Fruit fly (Drosophila melanogaster): ENCODE measurements around the gene PIG-C.

Gene PIG-C

dm6 chr3L:3335688-3336087 lies 16.7 kb upstream of the PIG-C start, which contains the start of gene Drsl1:
Gene Drsl1 (minus strand): TSS chr3L:3335788.
- TF ChIP-seq CG9948 (tag; optimal IDR thresholded peaks at IDR 0.05) (no peak), fd96Ca (GFP tag; IDR thresholded peaks at IDR 0.05) (no peak), CG10348 (GFP tag; IDR thresholded peaks at IDR 0.05) (no peak), CG4496 (GFP tag; IDR thresholded peaks at IDR 0.05) (no peak), Pif1A (GFP tag; optimal IDR thresholded peaks at IDR 0.05) (no peak), CG8159 (tag; optimal IDR thresholded peaks at IDR 0.05) (no peak), EcR (GFP tag; optimal IDR thresholded peaks at IDR 0.05) (no peak), CG32121 (GFP tag; IDR thresholded peaks at IDR 0.05) (no peak), D1 (tag; optimal IDR thresholded peaks at IDR 0.05) (no peak), CG34367 (tag; optimal IDR thresholded peaks at IDR 0.05) (no peak), CG15710 (tag; optimal IDR thresholded peaks at IDR 0.05) (no peak), gl (tag; optimal IDR thresholded peaks at IDR 0.05) (no peak), CG17806 (tag; optimal IDR thresholded peaks at IDR 0.05) (no peak), CG12605 (GFP tag; IDR thresholded peaks at IDR 0.05) (no peak), CG8301 (tag; optimal IDR thresholded peaks at IDR 0.05) (no peak), Pif1B (GFP tag; optimal IDR thresholded peaks at IDR 0.05) (no peak)

dm6 chr3L:3334784-3335183 lies 15.8 kb upstream of the PIG-C start, which contains the start of gene CG14969:
Gene CG14969 (minus strand): TSS chr3L:3334978.
- TF ChIP-seq gl (tag; optimal IDR thresholded peaks at IDR 0.05) = no peak
- TF ChIP-seq CG34367 (tag; optimal IDR thresholded peaks at IDR 0.05) = no peak
- no peak for TF ChIP-seq Snoo (tag; optimal IDR thresholded peaks at IDR 0.05)
- no peak for TF ChIP-seq CG12605 (GFP tag; IDR thresholded peaks at IDR 0.05)
- no peak for TF ChIP-seq CG9948 (tag; optimal IDR thresholded peaks at IDR 0.05)
- TF ChIP-seq rn (GFP tag; IDR thresholded peaks at IDR 0.05) = no peak
- TF ChIP-seq CG14655 (GFP tag; optimal IDR thresholded peaks at IDR 0.05) = no peak
- TF ChIP-seq CG4496 (GFP tag; IDR thresholded peaks at IDR 0.05) = no peak
- no peak for TF ChIP-seq CG8301 (tag; optimal IDR thresholded peaks at IDR 0.05)
- TF ChIP-seq CG13204 (GFP tag; optimal IDR thresholded peaks at IDR 0.05) = no peak
- TF ChIP-seq fd96Ca (GFP tag; IDR thresholded peaks at IDR 0.05) = no peak
- TF ChIP-seq CG32121 (GFP tag; IDR thresholded peaks at IDR 0.05) = no peak
- TF ChIP-seq Ets98B (GFP tag; IDR thresholded peaks at IDR 0.05) = no peak
- no peak for TF ChIP-seq EcR (GFP tag; optimal IDR thresholded peaks at IDR 0.05)
- TF ChIP-seq CG10348 (GFP tag; IDR thresholded peaks at IDR 0.05) = no peak

dm6 chr3L:3329763-3330162 lies 10.7 kb upstream of the PIG-C start, which contains the start of gene CG14961:
Gene CG14961 (plus strand): TSS chr3L:3330063.
- TF ChIP-seq fd96Ca (GFP tag; IDR thresholded peaks at IDR 0.05) (no peak), CG12605 (GFP tag; IDR thresholded peaks at IDR 0.05) (no peak), CG17806 (tag; optimal IDR thresholded peaks at IDR 0.05) (no peak), CG32121 (GFP tag; IDR thresholded peaks at IDR 0.05) (no peak), CG9948 (tag; optimal IDR thresholded peaks at IDR 0.05) (no peak), CG8159 (tag; optimal IDR thresholded peaks at IDR 0.05) (no peak), CG34367 (tag; optimal IDR thresholded peaks at IDR 0.05) (no peak), CG8301 (tag; optimal IDR thresholded peaks at IDR 0.05) (no peak), CG14655 (GFP tag; optimal IDR thresholded peaks at IDR 0.05) (no peak), Ets98B (GFP tag; IDR thresholded peaks at IDR 0.05) (no peak), EcR (GFP tag; optimal IDR thresholded peaks at IDR 0.05) (no peak)

- TF ChIP-seq CG8301 (tag; optimal IDR thresholded peaks at IDR 0.05) = no peak
- no peak for TF ChIP-seq Pif1B (GFP tag; optimal IDR thresholded peaks at IDR 0.05)
- no peak for TF ChIP-seq fd96Ca (GFP tag; IDR thresholded peaks at IDR 0.05)
- no peak for TF ChIP-seq gl (tag; optimal IDR thresholded peaks at IDR 0.05)
- no peak for TF ChIP-seq CG32121 (GFP tag; IDR thresholded peaks at IDR 0.05)
- TF ChIP-seq CG17806 (tag; optimal IDR thresholded peaks at IDR 0.05) = no peak
- TF ChIP-seq CG8159 (tag; optimal IDR thresholded peaks at IDR 0.05) = no peak
- TF ChIP-seq rn (GFP tag; IDR thresholded peaks at IDR 0.05) = no peak
- no peak for TF ChIP-seq Pif1A (GFP tag; optimal IDR thresholded peaks at IDR 0.05)
- no peak for TF ChIP-seq D1 (tag; optimal IDR thresholded peaks at IDR 0.05)
Measured at dm6 chr3L:3328771-3329170, 9.7 kb upstream of the PIG-C start, which contains the start of gene Strip. Gene Strip (minus strand): TSS chr3L:3328871.

dm6 chr3L:3325925-3326903 lies 7.2 kb upstream of the PIG-C start, which contains the start of gene Gtpx:
Gene Gtpx (plus strand): TSS chr3L:3326265.
- no peak for TF ChIP-seq CG8159 (tag; optimal IDR thresholded peaks at IDR 0.05)
- TF ChIP-seq Pif1B (GFP tag; optimal IDR thresholded peaks at IDR 0.05) = peak; percentile 17
- peak; percentile 48; the same call in 2 of the 3 replicates for TF ChIP-seq CG4496 (GFP tag; IDR thresholded peaks at IDR 0.05)
- TF ChIP-seq Pif1A (GFP tag; optimal IDR thresholded peaks at IDR 0.05) = peak; percentile 40
- TF ChIP-seq CG17806 (tag; optimal IDR thresholded peaks at IDR 0.05) = no peak
- peak; percentile 4 for TF ChIP-seq Snoo (tag; optimal IDR thresholded peaks at IDR 0.05)
- TF ChIP-seq CG9948 (tag; optimal IDR thresholded peaks at IDR 0.05) = no peak
- peak; percentile 40 for TF ChIP-seq CG34367 (tag; optimal IDR thresholded peaks at IDR 0.05)
- peak; percentile 67 for TF ChIP-seq gl (tag; optimal IDR thresholded peaks at IDR 0.05)
- TF ChIP-seq Ets98B (GFP tag; IDR thresholded peaks at IDR 0.05) = peak; percentile 38; the same call in 1 of the 2 replicates
- TF ChIP-seq CG32121 (GFP tag; IDR thresholded peaks at IDR 0.05) = no peak
- TF ChIP-seq D1 (tag; optimal IDR thresholded peaks at IDR 0.05) = no peak
- TF ChIP-seq CG8301 (tag; optimal IDR thresholded peaks at IDR 0.05) = peak; percentile 24

- TF ChIP-seq gl (tag; optimal IDR thresholded peaks at IDR 0.05) = no peak
- no peak for TF ChIP-seq CG8159 (tag; optimal IDR thresholded peaks at IDR 0.05)
- TF ChIP-seq CG15710 (tag; optimal IDR thresholded peaks at IDR 0.05) = no peak
- TF ChIP-seq Ets98B (GFP tag; IDR thresholded peaks at IDR 0.05) = no peak
- no peak for TF ChIP-seq Snoo (tag; optimal IDR thresholded peaks at IDR 0.05)
- no peak for TF ChIP-seq CG9948 (tag; optimal IDR thresholded peaks at IDR 0.05)
- TF ChIP-seq fd96Ca (GFP tag; IDR thresholded peaks at IDR 0.05) = no peak
- TF ChIP-seq CG32121 (GFP tag; IDR thresholded peaks at IDR 0.05) = no peak
- no peak for TF ChIP-seq rn (GFP tag; IDR thresholded peaks at IDR 0.05)
- TF ChIP-seq CG13204 (GFP tag; optimal IDR thresholded peaks at IDR 0.05) = no peak
- no peak for TF ChIP-seq D1 (tag; optimal IDR thresholded peaks at IDR 0.05)
- no peak for TF ChIP-seq CG17806 (tag; optimal IDR thresholded peaks at IDR 0.05)
- TF ChIP-seq Pif1B (GFP tag; optimal IDR thresholded peaks at IDR 0.05) = no peak
- TF ChIP-seq CG12605 (GFP tag; IDR thresholded peaks at IDR 0.05) = no peak
- TF ChIP-seq Pif1A (GFP tag; optimal IDR thresholded peaks at IDR 0.05) = no peak
- TF ChIP-seq CG10348 (GFP tag; IDR thresholded peaks at IDR 0.05) = no peak
- TF ChIP-seq EcR (GFP tag; optimal IDR thresholded peaks at IDR 0.05) = no peak
- no peak for TF ChIP-seq CG34367 (tag; optimal IDR thresholded peaks at IDR 0.05)
Measured at dm6 chr3L:3325597-3325924, 6.5 kb upstream of the PIG-C start.

All from whole organism, pupa.